Fruit fly (Drosophila melanogaster): ENCODE results near the gene CG4998.

dm6 chr3L:16369526-16369925 is 30.7 kb downstream of the CG4998 start, which contains the start of gene CG18814:
- TF ChIP-seq CG12769 (tag; optimal IDR thresholded peaks at IDR 0.05): no peak
- no peak for TF ChIP-seq Gsc (GFP tag; IDR thresholded peaks at IDR 0.05)
- no peak for TF ChIP-seq pum (GFP tag; optimal IDR thresholded peaks at IDR 0.05)
- TF ChIP-seq CG8478 (optimal IDR thresholded peaks at IDR 0.05): no peak
- no peak for TF ChIP-seq PHDP (tag; optimal IDR thresholded peaks at IDR 0.05)
- no peak for TF ChIP-seq fd102C (GFP tag; optimal IDR thresholded peaks at IDR 0.05)
- no peak for TF ChIP-seq HLHmδ (GFP tag; optimal IDR thresholded peaks at IDR 0.05)
- no peak for TF ChIP-seq CG16779 (GFP tag; IDR thresholded peaks at IDR 0.05)
